Fruit fly (Drosophila melanogaster): ENCODE results near the gene Oga.

Gene Oga

DNA sequence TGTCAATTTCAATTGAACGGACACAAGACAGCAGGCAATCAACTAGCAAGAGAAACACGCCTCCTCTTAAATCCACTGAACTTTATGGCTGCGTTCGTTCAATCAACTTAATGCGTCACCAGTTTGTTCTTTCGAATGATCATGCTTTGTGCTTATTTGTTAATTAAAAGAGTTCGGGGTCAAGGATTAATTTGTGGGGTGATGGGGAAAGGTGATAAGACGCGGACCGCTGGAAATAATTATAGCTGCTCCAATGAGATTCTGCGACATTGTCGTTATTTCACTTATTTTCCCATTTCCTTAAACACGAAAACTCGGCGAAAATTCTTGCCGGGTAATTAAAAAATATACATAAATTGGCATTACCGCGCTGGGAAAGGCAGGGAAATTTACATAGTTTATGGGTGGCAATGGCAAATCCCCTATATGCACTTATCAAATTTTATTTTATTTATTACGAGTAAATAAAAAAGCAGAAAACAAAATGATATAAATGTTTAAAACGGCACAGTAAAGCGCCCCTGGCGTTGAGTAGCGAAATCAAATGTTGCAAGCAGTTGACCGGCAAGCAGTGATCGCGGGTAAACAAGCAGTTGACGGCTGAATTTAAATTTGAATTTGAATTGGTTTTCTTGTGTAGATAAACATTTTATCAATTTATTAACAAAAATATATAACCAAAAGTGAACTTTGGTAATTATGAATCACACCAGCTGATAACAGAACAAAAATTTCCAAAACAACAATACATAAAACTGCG is 34.3 kb upstream of the Oga start (continued):
- TF ChIP-seq Taf1 (GFP tag; IDR thresholded peaks at IDR 0.05) (no peak), stwl (tag; optimal IDR thresholded peaks at IDR 0.05) (peak; percentile 76), CG2199 (GFP tag; IDR thresholded peaks at IDR 0.05) (peak; percentile 95), ranshi (GFP tag; IDR thresholded peaks at IDR 0.05) (peak; percentile 69; the same call in 1 of the 2 replicates), bigmax (GFP tag; optimal IDR thresholded peaks at IDR 0.05) (no peak), TFAM (GFP tag; optimal IDR thresholded peaks at IDR 0.05) (no peak), CG14710 (tag; optimal IDR thresholded peaks at IDR 0.05) (peak; percentile 55), lab (GFP tag; optimal IDR thresholded peaks at IDR 0.05) (peak; percentile 81), Nf-YC (tag; optimal IDR thresholded peaks at IDR 0.05) (peak; percentile 36), Spps (tag; optimal IDR thresholded peaks at IDR 0.05) (no peak), Rfx (GFP tag; IDR thresholded peaks at IDR 0.05) (peak; percentile 90), row (GFP tag; IDR thresholded peaks at IDR 0.05) (peak; percentile 35; the same call in 1 of the 3 replicates), CG6791 (GFP tag; IDR thresholded peaks at IDR 0.05; ENCODE audit: partially characterized antibody) (0 out of 3 replicates have a peak, but pooled peaks have one; percentile 29), Dbx (GFP tag; IDR thresholded peaks at IDR 0.05) (peak; percentile 84), CG4360 (GFP tag; IDR thresholded peaks at IDR 0.05) (no peak), so (GFP tag; IDR thresholded peaks at IDR 0.05) (peak; percentile 79; the same call in 2 of the 3 replicates), sqz (GFP tag; optimal IDR thresholded peaks at IDR 0.05) (peak; percentile 79), pfk (GFP tag; optimal IDR thresholded peaks at IDR 0.05) (peak; percentile 23), CG6689 (GFP tag; IDR thresholded peaks at IDR 0.05) (0 out of 2 replicates have a peak, but pooled peaks have one; percentile 33), ken (GFP tag; IDR thresholded peaks at IDR 0.05) (peak; percentile 77), sob (GFP tag; IDR thresholded peaks at IDR 0.05) (peak; percentile 87), Sin3A (optimal IDR thresholded peaks at IDR 0.05) (no peak), Aef1 (GFP tag; IDR thresholded peaks at IDR 0.05) (peak; percentile 63; the same call in 2 of the 3 replicates), CG9932 (GFP tag; IDR thresholded peaks at IDR 0.05) (peak; percentile 81), CG13296 (GFP tag; optimal IDR thresholded peaks at IDR 0.05) (peak; percentile 61), CG5180 (GFP tag; optimal IDR thresholded peaks at IDR 0.05) (peak; percentile 59), ERR (GFP tag; optimal IDR thresholded peaks at IDR 0.05) (peak; percentile 37), CG11504 (tag; optimal IDR thresholded peaks at IDR 0.05) (peak; percentile 75), YL-1 (GFP tag; optimal IDR thresholded peaks at IDR 0.05) (peak; percentile 37), nom (GFP tag; optimal IDR thresholded peaks at IDR 0.05) (no peak), CG8290 (GFP tag; optimal IDR thresholded peaks at IDR 0.05) (peak; percentile 72), CG8290 (tag; optimal IDR thresholded peaks at IDR 0.05) (peak; percentile 41 to 86), Mrtf (GFP tag; IDR thresholded peaks at IDR 0.05) (peak; percentile 58; the same call in 1 of the 3 replicates), pita (GFP tag; optimal IDR thresholded peaks at IDR 0.05) (peak; percentile 4), NfI (GFP tag; optimal IDR thresholded peaks at IDR 0.05) (peak; percentile 88), dati (GFP tag; IDR thresholded peaks at IDR 0.05) (0 out of 2 replicates have a peak, but pooled peaks have one; percentile 27), Fer1 (GFP tag; optimal IDR thresholded peaks at IDR 0.05) (peak; percentile 73), CG8765 (GFP tag; IDR thresholded peaks at IDR 0.05) (peak; percentile 69), Max (GFP tag; optimal IDR thresholded peaks at IDR 0.05) (peak; percentile 76), sna (GFP tag; IDR thresholded peaks at IDR 0.05; ENCODE audit: partially characterized antibody) (no peak), sens (GFP tag) (peak; percentile 95), dan (GFP tag; IDR thresholded peaks at IDR 0.05) (no peak), fd102C (GFP tag; optimal IDR thresholded peaks at IDR 0.05) (peak; percentile 25), CG4424 (GFP tag; optimal IDR thresholded peaks at IDR 0.05) (peak; percentile 86), CG1602 (GFP tag; optimal IDR thresholded peaks at IDR 0.05) (peak; percentile 60), chm (GFP tag; IDR thresholded peaks at IDR 0.05) (peak; percentile 81), pzg (GFP tag; optimal IDR thresholded peaks at IDR 0.05) (peak; percentile 32), Sox100B (GFP tag; optimal IDR thresholded peaks at IDR 0.05) (peak; percentile 55), Kr (GFP tag; optimal IDR thresholded peaks at IDR 0.05) (no peak), CG7963 (GFP tag; IDR thresholded peaks at IDR 0.05; ENCODE audit: partially characterized antibody) (no peak)
